Fruit fly (Drosophila melanogaster): Measurements from ENCODE around the gene nau.

The nau gene

dm6 chr3R:23678349-23679193 lies 39.6 kb downstream of the nau start, which contains the start of gene GILT2:
TSS of gene GILT2 (plus strand) at chr3R:23678895.
- TF ChIP-seq ss (GFP tag; optimal IDR thresholded peaks at IDR 0.05) (peak; percentile 60 to 73), topi (GFP tag; optimal IDR thresholded peaks at IDR 0.05) (peak; percentile 89), svp (GFP tag) (peak; percentile 93), CG6163 (GFP tag; IDR thresholded peaks at IDR 0.05) (peak; percentile 88), fd59A (GFP tag; optimal IDR thresholded peaks at IDR 0.05) (peak; percentile 46), CG32006 (GFP tag; optimal IDR thresholded peaks at IDR 0.05) (peak; percentile 74), CG34406 (GFP tag; optimal IDR thresholded peaks at IDR 0.05) (peak; percentile 83), CG4318 (GFP tag; optimal IDR thresholded peaks at IDR 0.05) (no peak), Met (GFP tag; optimal IDR thresholded peaks at IDR 0.05) (peak; percentile 88), Ets96B (tag; optimal IDR thresholded peaks at IDR 0.05) (peak; percentile 63), CG6808 (GFP tag; optimal IDR thresholded peaks at IDR 0.05) (peak; percentile 66), CG16779 (tag; optimal IDR thresholded peaks at IDR 0.05) (peak; percentile 62), CG6792 (GFP tag; optimal IDR thresholded peaks at IDR 0.05) (peak; percentile 83), CG8119 (GFP tag; IDR thresholded peaks at IDR 0.05) (peak; percentile 74), Hr4 (GFP tag; optimal IDR thresholded peaks at IDR 0.05) (peak; percentile 66), CG10669 (GFP tag; optimal IDR thresholded peaks at IDR 0.05) (no peak), achi (GFP tag; optimal IDR thresholded peaks at IDR 0.05) (peak; percentile 78), vri (GFP tag; optimal IDR thresholded peaks at IDR 0.05) (peak; percentile 85), net (GFP tag; optimal IDR thresholded peaks at IDR 0.05) (no peak), Lpt (GFP tag; optimal IDR thresholded peaks at IDR 0.05) (peak; percentile 42), cyc (GFP tag; optimal IDR thresholded peaks at IDR 0.05) (peak; percentile 88), Eip78C (GFP tag) (peak; percentile 89), salr (GFP tag; optimal IDR thresholded peaks at IDR 0.05) (no peak), Eip93F (GFP tag; optimal IDR thresholded peaks at IDR 0.05) (peak; percentile 82), CG3032 (tag; optimal IDR thresholded peaks at IDR 0.05) (peak; percentile 61), Sox15 (GFP tag; optimal IDR thresholded peaks at IDR 0.05) (peak; percentile 67), pdm3 (GFP tag; optimal IDR thresholded peaks at IDR 0.05) (peak; percentile 73), dac (GFP tag; optimal IDR thresholded peaks at IDR 0.05) (peak; percentile 4), fd85E (GFP tag; optimal IDR thresholded peaks at IDR 0.05) (no peak), esn (GFP tag; optimal IDR thresholded peaks at IDR 0.05) (peak; percentile 91), CG15336 (GFP tag; IDR thresholded peaks at IDR 0.05) (peak; percentile 80), spab (GFP tag; optimal IDR thresholded peaks at IDR 0.05) (no peak), Smox (GFP tag; optimal IDR thresholded peaks at IDR 0.05) (peak; percentile 86), CG7368 (GFP tag; optimal IDR thresholded peaks at IDR 0.05) (peak; percentile 71), CG9139 (GFP tag; optimal IDR thresholded peaks at IDR 0.05) (peak; percentile 30), dsx (GFP tag; optimal IDR thresholded peaks at IDR 0.05; ENCODE audit: poor library complexity, severe bottlenecking) (peak; percentile 59), acj6 (GFP tag; optimal IDR thresholded peaks at IDR 0.05) (peak; percentile 71), CG6276 (GFP tag; optimal IDR thresholded peaks at IDR 0.05) (no peak), OdsH (GFP tag; optimal IDR thresholded peaks at IDR 0.05) (peak; percentile 80), fkh (GFP tag; optimal IDR thresholded peaks at IDR 0.05) (peak; percentile 71), CG11902 (GFP tag; optimal IDR thresholded peaks at IDR 0.05) (peak; percentile 71), Sox102F (GFP tag; optimal IDR thresholded peaks at IDR 0.05) (peak; percentile 89), CG10631 (GFP tag; optimal IDR thresholded peaks at IDR 0.05) (peak; percentile 70), CG3919 (GFP tag; optimal IDR thresholded peaks at IDR 0.05) (peak; percentile 82), lz (GFP tag; optimal IDR thresholded peaks at IDR 0.05) (peak; percentile 83), Gug (GFP tag; IDR thresholded peaks at IDR 0.05) (peak; percentile 29; the same call in 1 of the 2 replicates), CG11762 (GFP tag; optimal IDR thresholded peaks at IDR 0.05; ENCODE audit: insufficient read depth) (peak; percentile 43), Eip75B (GFP tag; optimal IDR thresholded peaks at IDR 0.05) (peak; percentile 75), CG8632 (GFP tag; optimal IDR thresholded peaks at IDR 0.05) (peak; percentile 79), Hr39 (GFP tag; optimal IDR thresholded peaks at IDR 0.05) (peak; percentile 80)
